Fruit fly (Drosophila melanogaster): ENCODE results near the gene IPIP.
A peak's percentile ranks its signal among the peaks of the same experiment; 100 is the strongest.

Gene IPIP

DNA sequence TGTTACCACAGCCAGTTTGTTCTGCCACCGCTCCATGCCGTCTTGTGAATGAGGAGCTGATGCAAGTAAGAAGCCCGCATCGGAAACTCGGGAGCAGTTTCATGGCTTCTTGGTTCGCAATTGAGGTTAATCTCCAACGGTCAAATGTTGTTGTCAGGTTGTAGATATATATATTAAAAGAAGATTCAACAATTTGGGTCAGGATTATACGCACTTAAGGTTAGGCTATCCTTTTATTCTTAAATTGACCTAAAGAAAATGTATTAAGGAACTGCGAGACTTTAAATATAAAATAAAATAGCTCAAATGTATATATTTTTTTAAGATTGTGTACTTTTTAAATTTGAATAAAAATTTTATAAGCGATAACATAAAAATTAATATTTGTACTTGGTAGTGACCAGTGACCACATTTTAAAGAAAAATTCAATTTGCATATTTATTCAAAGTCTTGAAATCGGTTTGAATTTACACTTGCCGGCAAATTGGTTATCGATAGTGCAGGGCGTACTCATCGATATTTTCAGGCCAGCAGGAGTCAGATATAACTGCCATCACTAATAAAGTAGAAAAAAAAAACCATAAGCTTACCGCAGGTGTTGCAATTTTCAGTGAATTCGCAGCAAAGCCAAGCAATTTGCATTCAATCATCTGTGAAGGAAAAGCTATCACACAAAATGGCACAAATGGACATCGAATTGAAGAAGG is 20.9 kb downstream of the IPIP start, which contains the start of the genes CG9150 and Pfdn1 (continued):
- TF ChIP-seq trem (tag; optimal IDR thresholded peaks at IDR 0.05) (peak; percentile 26), CoRest (tag; optimal IDR thresholded peaks at IDR 0.05) (peak; percentile 20), dm (GFP tag; optimal IDR thresholded peaks at IDR 0.05) (peak; percentile 50), ab (GFP tag; optimal IDR thresholded peaks at IDR 0.05) (no peak), tx (GFP tag; optimal IDR thresholded peaks at IDR 0.05) (peak; percentile 34), her (GFP tag; optimal IDR thresholded peaks at IDR 0.05) (peak; percentile 2), Stat92E (GFP tag; optimal IDR thresholded peaks at IDR 0.05) (no peak), crp (GFP tag; optimal IDR thresholded peaks at IDR 0.05) (peak in 1 of 2 experiments; percentile 54), Poxn (GFP tag; IDR thresholded peaks at IDR 0.05) (no peak), CG14860 (GFP tag; IDR thresholded peaks at IDR 0.05; ENCODE audit: partially characterized antibody) (peak; percentile 87), CG9797 (GFP tag; optimal IDR thresholded peaks at IDR 0.05) (peak; percentile 12), CG1792 (GFP tag; optimal IDR thresholded peaks at IDR 0.05) (no peak), CG12942 (GFP tag; optimal IDR thresholded peaks at IDR 0.05) (no peak), Dbx (GFP tag; IDR thresholded peaks at IDR 0.05) (peak; percentile 36; the same call in 2 of the 3 replicates), vvl (GFP tag; IDR thresholded peaks at IDR 0.05) (peak; percentile 87), Chrac-16 (GFP tag; optimal IDR thresholded peaks at IDR 0.05) (no peak), CG2116 (GFP tag; optimal IDR thresholded peaks at IDR 0.05) (peak; percentile 88), Aef1 (GFP tag; IDR thresholded peaks at IDR 0.05) (no peak), GATAe (GFP tag; conservative IDR thresholded peaks at IDR 0.05) (no peak), MESR4 (GFP tag; optimal IDR thresholded peaks at IDR 0.05) (peak; percentile 62), CTCF (GFP tag; optimal IDR thresholded peaks at IDR 0.05) (no peak), CG12769 (tag; optimal IDR thresholded peaks at IDR 0.05) (no peak), phol (tag; optimal IDR thresholded peaks at IDR 0.05) (peak; percentile 18), vnd (GFP tag; IDR thresholded peaks at IDR 0.05; ENCODE audit: partially characterized antibody) (peak; percentile 75), Kr (GFP tag; optimal IDR thresholded peaks at IDR 0.05) (no peak), scrt (GFP tag; optimal IDR thresholded peaks at IDR 0.05) (no peak), Nf-YB (GFP tag; optimal IDR thresholded peaks at IDR 0.05) (no peak), Med (GFP tag) (peak; percentile 82), CG10209 (GFP tag; optimal IDR thresholded peaks at IDR 0.05) (no peak), CG7786 (GFP tag; optimal IDR thresholded peaks at IDR 0.05) (no peak), CG10267 (tag; optimal IDR thresholded peaks at IDR 0.05) (peak; percentile 21), Rfx (GFP tag; IDR thresholded peaks at IDR 0.05) (peak; percentile 48), CG9932 (GFP tag; IDR thresholded peaks at IDR 0.05) (peak; percentile 52), cwo (GFP tag; optimal IDR thresholded peaks at IDR 0.05) (no peak), ham (GFP tag; IDR thresholded peaks at IDR 0.05) (no peak), btn (GFP tag; optimal IDR thresholded peaks at IDR 0.05) (no peak), Hr51 (GFP tag; optimal IDR thresholded peaks at IDR 0.05) (no peak), Dll (GFP tag; IDR thresholded peaks at IDR 0.05; ENCODE audit: partially characterized antibody) (peak; percentile 89), Myb (GFP tag; optimal IDR thresholded peaks at IDR 0.05) (peak; percentile 68), ftz-f1 (GFP tag; optimal IDR thresholded peaks at IDR 0.05) (no peak), CG42726 (GFP tag; IDR thresholded peaks at IDR 0.05; ENCODE audit: partially characterized antibody) (peak; percentile 69; the same call in 1 of the 2 replicates), chinmo (GFP tag; IDR thresholded peaks at IDR 0.05; ENCODE audit: partially characterized antibody) (peak; percentile 78; the same call in 2 of the 4 replicates), ind (GFP tag; optimal IDR thresholded peaks at IDR 0.05) (no peak), CG11085 (GFP tag; IDR thresholded peaks at IDR 0.05) (no peak), BEAF-32 (GFP tag; optimal IDR thresholded peaks at IDR 0.05) (peak; percentile 86), amos (GFP tag; IDR thresholded peaks at IDR 0.05; ENCODE audit: partially characterized antibody) (peak; percentile 92), CG13287 (GFP tag; IDR thresholded peaks at IDR 0.05; ENCODE audit: partially characterized antibody) (peak; percentile 93), CG6791 (GFP tag; IDR thresholded peaks at IDR 0.05; ENCODE audit: partially characterized antibody) (peak; percentile 85)
